Fruit fly (Drosophila melanogaster): ENCODE results near the gene rept.

rept gene

DNA sequence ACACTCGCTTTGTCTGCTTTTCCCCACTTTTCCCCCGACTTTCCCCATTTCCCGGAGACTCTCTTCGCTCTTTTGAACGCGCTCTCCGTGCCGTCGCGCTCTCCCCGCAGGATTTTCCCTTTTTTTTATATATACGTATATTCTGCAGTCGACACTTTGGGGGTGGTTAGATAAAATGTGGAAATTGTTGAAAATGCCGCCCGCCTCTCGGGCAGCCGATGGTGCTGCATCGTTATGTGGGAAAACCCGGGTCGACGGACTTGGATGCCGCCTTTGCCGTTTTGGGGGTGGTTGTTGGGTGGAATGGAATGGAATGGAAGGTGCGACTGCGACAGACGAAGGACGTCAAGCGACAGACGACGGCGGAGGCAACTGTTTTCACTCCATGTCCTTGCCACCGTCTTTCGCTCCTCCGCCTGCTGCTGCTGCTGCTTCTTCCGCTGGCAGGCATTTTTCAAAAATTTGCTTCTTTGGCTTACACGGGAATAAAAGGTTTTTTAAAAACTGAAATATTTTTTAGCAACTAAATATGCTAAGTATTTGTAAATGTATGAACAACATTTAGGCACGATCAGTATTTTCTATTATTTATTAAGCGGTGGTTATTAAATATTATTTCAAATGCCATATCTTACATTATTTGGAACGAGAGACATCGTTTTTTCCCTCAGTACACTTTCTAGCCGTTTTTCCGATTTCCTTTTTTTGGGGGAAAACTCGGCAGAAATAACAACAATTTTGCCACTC is 24.2 kb upstream of the rept start:
- no peak for TF ChIP-seq NC2α (GFP tag; optimal IDR thresholded peaks at IDR 0.05)
- TF ChIP-seq gsb (GFP tag; IDR thresholded peaks at IDR 0.05) = no peak
- TF ChIP-seq CG1233 (GFP tag; optimal IDR thresholded peaks at IDR 0.05) = no peak
- TF ChIP-seq B-H2 (GFP tag; optimal IDR thresholded peaks at IDR 0.05) = no peak
- no peak for TF ChIP-seq CG8359 (GFP tag; optimal IDR thresholded peaks at IDR 0.05; ENCODE audit: borderline replicate concordance)
- TF ChIP-seq CG6854 (GFP tag; optimal IDR thresholded peaks at IDR 0.05) = no peak
- no peak for TF ChIP-seq gt (GFP tag; IDR thresholded peaks at IDR 0.05)
- no peak for TF ChIP-seq tna (GFP tag; IDR thresholded peaks at IDR 0.05; ENCODE audit: partially characterized antibody)
- TF ChIP-seq E2f1 (GFP tag; IDR thresholded peaks at IDR 0.05) = no peak
- TF ChIP-seq Adf1 (GFP tag; IDR thresholded peaks at IDR 0.05) = no peak
- no peak for TF ChIP-seq psq (GFP tag; optimal IDR thresholded peaks at IDR 0.05)
- TF ChIP-seq CG4617 (GFP tag; optimal IDR thresholded peaks at IDR 0.05; ENCODE audit: borderline replicate concordance) = no peak
- TF ChIP-seq Xrp1 (GFP tag; IDR thresholded peaks at IDR 0.05) = no peak
- TF ChIP-seq MBD-R2 (GFP tag; IDR thresholded peaks at IDR 0.05) = no peak
- TF ChIP-seq CG11696 (GFP tag; IDR thresholded peaks at IDR 0.05) = no peak
- peak; percentile 26 for TF ChIP-seq Fer1 (GFP tag; optimal IDR thresholded peaks at IDR 0.05)
- TF ChIP-seq bbx (GFP tag; IDR thresholded peaks at IDR 0.05; ENCODE audit: partially characterized antibody) = peak; percentile 62
- TF ChIP-seq CG15479 (GFP tag; optimal IDR thresholded peaks at IDR 0.05) = no peak
- peak; percentile 49 for TF ChIP-seq slbo (GFP tag; IDR thresholded peaks at IDR 0.05)
- no peak for TF ChIP-seq ci (GFP tag; IDR thresholded peaks at IDR 0.05)
- TF ChIP-seq CG7928 (GFP tag; optimal IDR thresholded peaks at IDR 0.05) = no peak
- no peak for TF ChIP-seq C15 (GFP tag; IDR thresholded peaks at IDR 0.05)
- no peak for TF ChIP-seq klu (GFP tag; IDR thresholded peaks at IDR 0.05)
- no peak for TF ChIP-seq CG13624 (GFP tag; optimal IDR thresholded peaks at IDR 0.05)
- TF ChIP-seq otp (GFP tag; IDR thresholded peaks at IDR 0.05) = no peak
- TF ChIP-seq br (optimal IDR thresholded peaks at IDR 0.05) = no peak
- no peak for TF ChIP-seq CG6654 (GFP tag; optimal IDR thresholded peaks at IDR 0.05)
- TF ChIP-seq CG34224 (GFP tag; IDR thresholded peaks at IDR 0.05; ENCODE audit: partially characterized antibody) = no peak
- no peak for TF ChIP-seq CG3065 (GFP tag; optimal IDR thresholded peaks at IDR 0.05)
- TF ChIP-seq zf30C (GFP tag; optimal IDR thresholded peaks at IDR 0.05) = no peak
- no peak for TF ChIP-seq CG10462 (GFP tag; optimal IDR thresholded peaks at IDR 0.05)
- no peak for TF ChIP-seq Mes4 (GFP tag; optimal IDR thresholded peaks at IDR 0.05)
- TF ChIP-seq Nf-YA (GFP tag; IDR thresholded peaks at IDR 0.05) = no peak
- TF ChIP-seq CG3838 (GFP tag; optimal IDR thresholded peaks at IDR 0.05) = no peak
- TF ChIP-seq CG17829 (tag; optimal IDR thresholded peaks at IDR 0.05) = peak; percentile 27
- TF ChIP-seq HLH54F (GFP tag; optimal IDR thresholded peaks at IDR 0.05) = no peak
- TF ChIP-seq sna (GFP tag; IDR thresholded peaks at IDR 0.05; ENCODE audit: partially characterized antibody) = no peak
- no peak for TF ChIP-seq CG4360 (GFP tag; IDR thresholded peaks at IDR 0.05)
- no peak for TF ChIP-seq sr (GFP tag; IDR thresholded peaks at IDR 0.05)
- TF ChIP-seq CG12236 (GFP tag; optimal IDR thresholded peaks at IDR 0.05) = no peak
- peak; percentile 32 for TF ChIP-seq CG8924 (tag; optimal IDR thresholded peaks at IDR 0.05)
- no peak for TF ChIP-seq en (GFP tag; optimal IDR thresholded peaks at IDR 0.05)
- TF ChIP-seq CG31224 (GFP tag; IDR thresholded peaks at IDR 0.05) = no peak
- TF ChIP-seq CG32767 (GFP tag; IDR thresholded peaks at IDR 0.05) = no peak
- no peak for TF ChIP-seq lola (GFP tag; optimal IDR thresholded peaks at IDR 0.05)
- TF ChIP-seq CG42726 (GFP tag; IDR thresholded peaks at IDR 0.05; ENCODE audit: partially characterized antibody) = no peak
- TF ChIP-seq hkb (optimal IDR thresholded peaks at IDR 0.05) = no peak
- TF ChIP-seq hkb (GFP tag; IDR thresholded peaks at IDR 0.05) = no peak
- no peak for TF ChIP-seq Hmx (GFP tag; optimal IDR thresholded peaks at IDR 0.05)
- TF ChIP-seq Gug (GFP tag; IDR thresholded peaks at IDR 0.05) = no peak
- TF ChIP-seq Sin3A (optimal IDR thresholded peaks at IDR 0.05) = no peak
- TF ChIP-seq CG14860 (GFP tag; IDR thresholded peaks at IDR 0.05; ENCODE audit: partially characterized antibody) = no peak

Measured in whole organism, embryonic.